Fruit fly (Drosophila melanogaster) whole organism, embryonic: ENCODE measurements around the gene CG34313.
A peak's percentile ranks its signal among the peaks of the same experiment; 100 is the strongest.

Experiments used
- ATbp ChIP-seq: fragments of 200-800 bp; sonication (Bioruptor generic); optimal IDR thresholded peaks from 2 replicates; lab custom pipeline; 2017; ENCODE audit warnings: missing biosample characterization, mild to moderate bottlenecking, missing genetic modification characterization, missing genetic modification reagents
- Blimp-1 ChIP-seq: fragments of 200-800 bp; sonication (Bioruptor generic); optimal IDR thresholded peaks from 3 replicates; lab custom pipeline; 2018; ENCODE audit warnings: missing biosample characterization, missing genetic modification characterization, mild to moderate bottlenecking, moderate library complexity, missing genetic modification reagents
- BtbVII ChIP-seq: fragments of 200-800 bp; sonication (Bioruptor generic); optimal IDR thresholded peaks from 3 replicates; lab custom pipeline; 2017; ENCODE audit warnings: missing biosample characterization, mild to moderate bottlenecking, missing genetic modification characterization
- CG10543 ChIP-seq: fragments of 200-800 bp; sonication (Bioruptor generic); optimal IDR thresholded peaks from 3 replicates; lab custom pipeline; 2017; ENCODE audit warnings: missing biosample characterization, mild to moderate bottlenecking, missing genetic modification characterization, moderate library complexity
- CG12769 ChIP-seq: fragments of 200-800 bp; sonication (Bioruptor generic); optimal IDR thresholded peaks from 2 replicates; lab custom pipeline; 2019; ENCODE audit warnings: missing biosample characterization, mild to moderate bottlenecking, missing genetic modification characterization, moderate library complexity
- CG14050 ChIP-seq: fragments of 200-800 bp; sonication (Bioruptor generic); IDR thresholded peaks from 3 replicates; pipeline ENCODE4 v1.3.6; 2022; ENCODE audit warnings: missing biosample characterization, missing genetic modification characterization
- CG16815 ChIP-seq: fragments of 200-800 bp; sonication (Bioruptor generic); optimal IDR thresholded peaks from 3 replicates; lab custom pipeline; 2017; ENCODE audit warnings: missing biosample characterization, mild to moderate bottlenecking, missing genetic modification characterization
- CG34376 ChIP-seq: fragments of 200-800 bp; sonication (Bioruptor generic); optimal IDR thresholded peaks from 2 replicates; lab custom pipeline; 2018; ENCODE audit warnings: missing biosample characterization, mild to moderate bottlenecking, missing genetic modification characterization
- CG3847 ChIP-seq: fragments of 200-800 bp; sonication (Bioruptor generic); IDR thresholded peaks from 2 replicates; pipeline ENCODE4 v1.3.6; 2022; ENCODE audit warnings: missing biosample characterization, missing genetic modification characterization
- CG42726 ChIP-seq: fragments of 200-800 bp; sonication (Bioruptor generic); IDR thresholded peaks from 2 replicates; pipeline ENCODE4 v1.3.6; 2022; ENCODE audit warnings: missing biosample characterization, missing genetic modification characterization; ENCODE audit not compliant: partially characterized antibody
- CG43689 ChIP-seq: fragments of 200-800 bp; sonication (Bioruptor generic); IDR thresholded peaks from 2 replicates; pipeline ENCODE4 v1.3.6; 2022; ENCODE audit warnings: missing biosample characterization, missing genetic modification characterization
- CG5953 ChIP-seq: fragments of 200-800 bp; sonication (Bioruptor generic); IDR thresholded peaks from 2 replicates; pipeline ENCODE4 v1.3.6; 2022; ENCODE audit warnings: missing biosample characterization, missing genetic modification characterization
- CG6689 ChIP-seq: fragments of 200-800 bp; sonication (Bioruptor generic); IDR thresholded peaks from 2 replicates; pipeline ENCODE4 v1.3.6; 2022; ENCODE audit warnings: missing biosample characterization, missing genetic modification characterization
- CG8478 ChIP-seq: fragments of >200 bp; optimal IDR thresholded peaks from 2 replicates; lab custom pipeline; 2018
- D19B ChIP-seq: fragments of 200-800 bp; sonication (Bioruptor generic); optimal IDR thresholded peaks from 2 replicates; lab custom pipeline; 2017; ENCODE audit warnings: missing biosample characterization, mild to moderate bottlenecking, missing genetic modification characterization
- Dbx ChIP-seq: fragments of 200-800 bp; sonication (Bioruptor generic); IDR thresholded peaks from 3 replicates; pipeline ENCODE4 v1.3.6; 2022; ENCODE audit warnings: missing biosample characterization, missing genetic modification characterization
- Deaf1 ChIP-seq: fragments of 200-800 bp; optimal IDR thresholded peaks from 3 replicates; lab custom pipeline; 2019; ENCODE audit warnings: missing biosample characterization, mild to moderate bottlenecking, missing genetic modification characterization, moderate library complexity
- Dek ChIP-seq: fragments of 200-800 bp; sonication (Bioruptor generic); optimal IDR thresholded peaks from 3 replicates; lab custom pipeline; 2019; ENCODE audit warnings: missing biosample characterization, mild to moderate bottlenecking, missing genetic modification characterization, moderate library complexity
- Eip74EF ChIP-seq, 2 experiments: fragments of 200-800 bp in 1 of 2; fragments of >200 bp in 1 of 2; sonication (Bioruptor generic) in 1 of 2; optimal IDR thresholded peaks; 2 replicates each; lab custom pipeline; 2017 to 2019; ENCODE audit warnings: missing biosample characterization in 2 of 2, missing genetic modification characterization in 2 of 2, mild to moderate bottlenecking in 1 of 2, moderate library complexity in 1 of 2
- GATAe ChIP-seq: fragments of 200-800 bp; sonication (Bioruptor generic); conservative IDR thresholded peaks from 2 replicates; pipeline ENCODE4 v1.3.6; 2022; ENCODE audit warnings: missing biosample characterization, missing genetic modification characterization
- Hr78 ChIP-seq, 2 experiments: fragments of 200-800 bp in 1 of 2; fragments of >200 bp in 1 of 2; sonication (Bioruptor generic) in 1 of 2; optimal IDR thresholded peaks; 2 replicates each; lab custom pipeline; 2017 to 2019; ENCODE audit warnings: missing biosample characterization in 2 of 2, missing genetic modification characterization in 2 of 2, mild to moderate bottlenecking in 1 of 2, moderate library complexity in 1 of 2
- Lim3 ChIP-seq: fragments of 200-800 bp; sonication (Bioruptor generic); IDR thresholded peaks from 2 replicates; pipeline ENCODE4 v1.3.6; 2022; ENCODE audit warnings: missing biosample characterization, missing genetic modification characterization
- Nf-YA ChIP-seq: fragments of 200-800 bp; sonication (Bioruptor generic); IDR thresholded peaks from 2 replicates; pipeline ENCODE4 v1.3.6; 2022; ENCODE audit warnings: missing biosample characterization, missing genetic modification characterization
- Optix ChIP-seq: fragments of 200-800 bp; sonication (Bioruptor generic); IDR thresholded peaks from 3 replicates; pipeline ENCODE4 v1.3.6; 2022; ENCODE audit warnings: missing biosample characterization, missing genetic modification characterization
- Pdp1 ChIP-seq, 2 experiments: fragments of 200-800 bp; sonication (Bioruptor generic); optimal IDR thresholded peaks; 3 replicates each; lab custom pipeline; 2016; ENCODE audit warnings: missing biosample characterization in 2 of 2, missing genetic modification characterization in 2 of 2, mild to moderate bottlenecking in 1 of 2, moderate library complexity in 1 of 2
- Sin3A ChIP-seq: fragments of >200 bp; optimal IDR thresholded peaks from 2 replicates; lab custom pipeline; 2018
- Ssrp ChIP-seq: fragments of 200-800 bp; sonication (Bioruptor generic); optimal IDR thresholded peaks from 2 replicates; lab custom pipeline; 2018; ENCODE audit warnings: missing biosample characterization, mild to moderate bottlenecking, missing genetic modification characterization, moderate library complexity
- Xrp1 ChIP-seq: fragments of 200-800 bp; sonication (Bioruptor generic); IDR thresholded peaks from 2 replicates; pipeline ENCODE4 v1.3.6; 2022; ENCODE audit warnings: missing biosample characterization, missing genetic modification characterization
- ato ChIP-seq: fragments of 200-800 bp; sonication (Bioruptor generic); IDR thresholded peaks from 2 replicates; pipeline ENCODE4 v1.3.6; 2022; ENCODE audit warnings: missing biosample characterization, missing genetic modification characterization; ENCODE audit not compliant: partially characterized antibody
- az2 ChIP-seq: fragments of 200-800 bp; sonication (Bioruptor generic); optimal IDR thresholded peaks from 3 replicates; lab custom pipeline; 2016; ENCODE audit warnings: missing biosample characterization, missing genetic modification characterization
- br ChIP-seq: fragments of >200 bp; optimal IDR thresholded peaks from 2 replicates; lab custom pipeline; 2017
- btn ChIP-seq: fragments of 200-800 bp; sonication (Bioruptor generic); optimal IDR thresholded peaks from 2 replicates; lab custom pipeline; 2016; ENCODE audit warnings: missing biosample characterization, missing genetic modification characterization
- chn ChIP-seq: fragments of 200-800 bp; sonication (Bioruptor generic); optimal IDR thresholded peaks from 2 replicates; lab custom pipeline; 2016; ENCODE audit warnings: missing biosample characterization, missing genetic modification characterization
- crol ChIP-seq: fragments of 200-800 bp; sonication (Bioruptor generic); IDR thresholded peaks from 2 replicates; pipeline ENCODE4 v1.3.6; 2022; ENCODE audit warnings: missing biosample characterization, missing genetic modification characterization
- cwo ChIP-seq: fragments of 200-800 bp; sonication (Bioruptor generic); optimal IDR thresholded peaks from 3 replicates; lab custom pipeline; 2017; ENCODE audit warnings: missing biosample characterization, missing genetic modification characterization, mild to moderate bottlenecking, moderate library complexity, missing genetic modification reagents
- emc ChIP-seq: fragments of 200-800 bp; sonication (Bioruptor generic); optimal IDR thresholded peaks from 2 replicates; lab custom pipeline; 2016; ENCODE audit warnings: missing biosample characterization, missing genetic modification characterization
- eve ChIP-seq, 2 experiments: fragments of >200 bp; optimal IDR thresholded peaks; 2 replicates each; lab custom pipeline; 2017; ENCODE audit warnings: missing biosample characterization in 2 of 2, missing genetic modification characterization in 2 of 2
- fd102C ChIP-seq: fragments of 200-800 bp; sonication (Bioruptor generic); optimal IDR thresholded peaks from 2 replicates; lab custom pipeline; 2018; ENCODE audit warnings: missing biosample characterization, mild to moderate bottlenecking, missing genetic modification characterization, moderate library complexity
- fd64A ChIP-seq: fragments of 200-800 bp; sonication (Bioruptor generic); optimal IDR thresholded peaks from 3 replicates; lab custom pipeline; 2018; ENCODE audit warnings: missing biosample characterization, mild to moderate bottlenecking, missing genetic modification characterization
- ftz-f1 ChIP-seq: fragments of 200-800 bp; sonication (Bioruptor generic); optimal IDR thresholded peaks from 2 replicates; lab custom pipeline; 2016; ENCODE audit warnings: missing biosample characterization, missing genetic modification characterization
- kay ChIP-seq: fragments of 200-800 bp; sonication (Bioruptor generic); optimal IDR thresholded peaks from 2 replicates; lab custom pipeline; 2016; ENCODE audit warnings: missing biosample characterization, missing genetic modification characterization
- nau ChIP-seq: fragments of 200-800 bp; sonication (Bioruptor generic); optimal IDR thresholded peaks from 3 replicates; lab custom pipeline; 2017; ENCODE audit warnings: missing biosample characterization, mild to moderate bottlenecking, missing genetic modification characterization, missing genetic modification reagents
- otp ChIP-seq: fragments of 200-800 bp; sonication (Bioruptor generic); IDR thresholded peaks from 3 replicates; pipeline ENCODE4, ENCODE4 v1.3.6; 2022; ENCODE audit warnings: missing biosample characterization, missing genetic modification characterization
- sima ChIP-seq: fragments of 200-800 bp; sonication (Bioruptor generic); optimal IDR thresholded peaks from 2 replicates; lab custom pipeline; 2016; ENCODE audit warnings: missing biosample characterization, missing genetic modification characterization
- zen ChIP-seq: fragments of 200-800 bp; sonication (Bioruptor generic); optimal IDR thresholded peaks from 3 replicates; lab custom pipeline; 2018; ENCODE audit warnings: missing biosample characterization, mild to moderate bottlenecking, missing genetic modification characterization, moderate library complexity
- zfh1 ChIP-seq: fragments of 200-800 bp; sonication (Bioruptor generic); IDR thresholded peaks from 3 replicates; pipeline ENCODE4 v1.3.6; 2022; ENCODE audit warnings: missing biosample characterization, missing genetic modification characterization

The CG34313 gene

dm6 chr2L:16882372-16882771, 3.1 kb downstream of the CG34313 start:
- TF ChIP-seq Blimp-1 (GFP tag; lab: Kevin White, UChicago): no peak
- TF ChIP-seq zfh1 (GFP tag; lab: Robert Waterston, UW): no peak
- TF ChIP-seq emc (GFP tag; lab: Kevin White, UChicago): no peak
- TF ChIP-seq, all 482 proteins: peak for 0

- TF ChIP-seq br (lab: Kevin White, UChicago): no peak
- TF ChIP-seq CG16815 (GFP tag; lab: Kevin White, UChicago): no peak
- TF ChIP-seq btn: no peak
- no peak for TF ChIP-seq CG5953 (GFP tag; lab: Robert Waterston, UW)
- TF ChIP-seq cwo (GFP tag; lab: Kevin White, UChicago): peak; percentile 9
- peak; percentile 10; the same call in 1 of the 2 replicates for TF ChIP-seq Lim3 (GFP tag; lab: Robert Waterston, UW)
- TF ChIP-seq CG42726: no peak
- TF ChIP-seq D19B (GFP tag; lab: Kevin White, UChicago): no peak
- no peak for TF ChIP-seq Dek (tag; lab: Kevin White, UChicago)
- TF ChIP-seq Hr78 (GFP tag; optimal IDR thresholded peaks at IDR 0.05; lab: Kevin White, UChicago): peak in 1 of 2 experiments; percentile 97
- TF ChIP-seq Pdp1 (GFP tag; optimal IDR thresholded peaks at IDR 0.05; lab: Kevin White, UChicago): peak in 1 of 2 experiments; percentile 61
- no peak for TF ChIP-seq nau (GFP tag; lab: Kevin White, UChicago)
- no peak for TF ChIP-seq fd102C (GFP tag; lab: Kevin White, UChicago)
- TF ChIP-seq ato (GFP tag; lab: Robert Waterston, UW): no peak
- no peak for TF ChIP-seq BtbVII (GFP tag; lab: Kevin White, UChicago)
- peak in 1 of 2 experiments; percentile 19 for TF ChIP-seq Eip74EF (GFP tag; optimal IDR thresholded peaks at IDR 0.05; lab: Kevin White, UChicago)
- TF ChIP-seq Optix (GFP tag; lab: Robert Waterston, UW): no peak
- TF ChIP-seq CG12769 (tag; lab: Kevin White, UChicago): peak; percentile 20
- TF ChIP-seq CG34376 (GFP tag; lab: Kevin White, UChicago): peak; percentile 84
- 0 out of 3 replicates have a peak, but pooled peaks have one; percentile 32 for TF ChIP-seq otp (GFP tag; lab: Robert Waterston, UW)
- 0 out of 2 replicates have a peak, but pooled peaks have one; percentile 13 for TF ChIP-seq Nf-YA (GFP tag; lab: Robert Waterston, UW)
- TF ChIP-seq chn (GFP tag; lab: Kevin White, UChicago): no peak
- TF ChIP-seq ftz-f1: peak; percentile 30
- no peak for TF ChIP-seq Deaf1
- peak; percentile 21 for TF ChIP-seq ATbp (GFP tag; lab: Kevin White, UChicago)
- 0 out of 3 replicates have a peak, but pooled peaks have one; percentile 45 for TF ChIP-seq Dbx
- TF ChIP-seq zen (tag; lab: Kevin White, UChicago): no peak
- TF ChIP-seq kay (GFP tag; lab: Kevin White, UChicago): no peak
- TF ChIP-seq Sin3A (lab: Kevin White, UChicago): no peak
- peak; percentile 23 for TF ChIP-seq CG10543
- no peak for TF ChIP-seq CG14050
- TF ChIP-seq CG8478 (lab: Kevin White, UChicago): no peak
- peak; percentile 34; the same call in 1 of the 2 replicates for TF ChIP-seq GATAe (GFP tag; lab: Robert Waterston, UW)
- TF ChIP-seq sima: no peak
- peak in 1 of 2 experiments; percentile 35 for TF ChIP-seq eve (GFP tag; optimal IDR thresholded peaks at IDR 0.05; lab: Kevin White, UChicago)
- TF ChIP-seq az2 (GFP tag; lab: Kevin White, UChicago): no peak
- TF ChIP-seq CG3847: no peak
- TF ChIP-seq crol (GFP tag; lab: Robert Waterston, UW): peak; percentile 85
- no peak for TF ChIP-seq fd64A (GFP tag; lab: Kevin White, UChicago)
- TF ChIP-seq CG43689: no peak
- TF ChIP-seq CG6689 (GFP tag; lab: Robert Waterston, UW): 0 out of 2 replicates have a peak, but pooled peaks have one; percentile 8
- TF ChIP-seq Xrp1 (GFP tag; lab: Robert Waterston, UW): no peak
- no peak for TF ChIP-seq Ssrp (tag; lab: Kevin White, UChicago)
Measured at dm6 chr2L:16882871-16883849, 3.8 kb downstream of the CG34313 start.
